In the genomic region with DNA sequence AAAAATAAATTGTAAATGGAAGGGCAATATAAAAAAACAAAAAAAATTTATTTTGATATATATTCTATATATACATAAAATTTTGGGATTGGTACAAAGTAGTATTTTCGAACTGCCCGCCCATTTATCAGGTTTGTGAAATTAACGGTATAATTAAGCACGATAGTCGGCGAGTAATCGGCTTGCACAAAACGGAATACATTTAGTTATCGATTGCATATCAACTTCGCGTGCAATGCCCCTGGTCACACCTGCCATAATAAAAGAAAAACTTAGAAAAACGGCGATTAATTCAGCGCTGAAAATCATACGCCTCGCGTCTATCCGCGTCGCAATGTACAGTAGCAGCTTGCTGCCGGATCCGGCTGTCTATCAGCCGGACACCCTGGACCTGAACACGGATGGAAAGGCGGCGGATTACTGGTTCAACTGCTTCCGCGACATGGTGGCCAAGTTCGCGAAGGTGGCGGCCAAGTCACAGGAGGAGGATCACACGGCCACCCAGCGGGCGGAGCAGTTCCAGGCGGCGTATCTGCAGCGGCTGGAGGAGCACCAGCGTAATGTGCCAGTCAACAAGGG, we compare ENCODE assay signal across 1 fruit fly cellular context.
TF ChIP-seq lines count a peak whose summit lies in the region.

Gene CG5828 (plus strand): TSS at position 205 of the 579 bp plus-strand sequence.

TF ChIP-seq in whole organism, embryonic, 481 proteins besides CTCF, POLR2A, EP300 and RAD21 (continued from another document):
- TF ChIP-seq CG7963 (GFP tag; IDR thresholded peaks at IDR 0.05; lab: Robert Waterston, UW; ENCODE audit: partially characterized antibody) (peak; percentile 70), CG10565 (GFP tag; optimal IDR thresholded peaks at IDR 0.05; lab: Kevin White, UChicago) (no peak), Max (GFP tag; optimal IDR thresholded peaks at IDR 0.05; lab: Kevin White, UChicago) (no peak), wor (GFP tag; IDR thresholded peaks at IDR 0.05; lab: Robert Waterston, UW) (no peak), al (GFP tag; IDR thresholded peaks at IDR 0.05; lab: Robert Waterston, UW) (no peak), dpn (GFP tag; optimal IDR thresholded peaks at IDR 0.05; lab: Kevin White, UChicago) (no peak), disco-r (GFP tag; optimal IDR thresholded peaks at IDR 0.05; lab: Kevin White, UChicago) (no peak), CG17186 (GFP tag; optimal IDR thresholded peaks at IDR 0.05; lab: Kevin White, UChicago) (no peak), Asciz (GFP tag; optimal IDR thresholded peaks at IDR 0.05; lab: Kevin White, UChicago) (no peak), H15 (GFP tag; IDR thresholded peaks at IDR 0.05; lab: Robert Waterston, UW) (no peak), Sox102F (GFP tag; optimal IDR thresholded peaks at IDR 0.05; lab: Kevin White, UChicago) (no peak), slbo (GFP tag; IDR thresholded peaks at IDR 0.05; lab: Robert Waterston, UW) (no peak), CG17802 (tag; optimal IDR thresholded peaks at IDR 0.05; lab: Kevin White, UChicago) (no peak), pzg (GFP tag; optimal IDR thresholded peaks at IDR 0.05; lab: Kevin White, UChicago) (peak; percentile 45), E2f2 (GFP tag; IDR thresholded peaks at IDR 0.05; lab: Robert Waterston, UW) (peak; percentile 45; the same call in 1 of the 2 replicates), CG12659 (GFP tag; optimal IDR thresholded peaks at IDR 0.05; lab: Kevin White, UChicago) (peak; percentile 47), CG5245 (GFP tag; optimal IDR thresholded peaks at IDR 0.05; lab: Kevin White, UChicago) (no peak), CG2129 (GFP tag; IDR thresholded peaks at IDR 0.05; lab: Robert Waterston, UW; ENCODE audit: partially characterized antibody) (peak; percentile 30; the same call in 1 of the 2 replicates), CG9932 (GFP tag; IDR thresholded peaks at IDR 0.05; lab: Robert Waterston, UW) (no peak), otp (GFP tag; IDR thresholded peaks at IDR 0.05; lab: Robert Waterston, UW) (no peak), Six4 (GFP tag; optimal IDR thresholded peaks at IDR 0.05; lab: Kevin White, UChicago) (no peak), fd64A (GFP tag; optimal IDR thresholded peaks at IDR 0.05; lab: Kevin White, UChicago) (no peak), CG11456 (GFP tag; IDR thresholded peaks at IDR 0.05; lab: Robert Waterston, UW) (no peak), CG13296 (GFP tag; optimal IDR thresholded peaks at IDR 0.05; lab: Kevin White, UChicago) (no peak), Xrp1 (GFP tag; IDR thresholded peaks at IDR 0.05; lab: Robert Waterston, UW) (no peak), pnt (GFP tag; optimal IDR thresholded peaks at IDR 0.05; lab: Kevin White, UChicago) (no peak), CG9797 (GFP tag; optimal IDR thresholded peaks at IDR 0.05; lab: Kevin White, UChicago) (peak; percentile 63), Awh (GFP tag; IDR thresholded peaks at IDR 0.05; lab: Robert Waterston, UW) (no peak), row (GFP tag; IDR thresholded peaks at IDR 0.05; lab: Robert Waterston, UW) (peak; percentile 69), nom (GFP tag; optimal IDR thresholded peaks at IDR 0.05; lab: Kevin White, UChicago) (no peak), bsh (GFP tag; optimal IDR thresholded peaks at IDR 0.05; lab: Kevin White, UChicago) (no peak), Vsx1 (GFP tag; optimal IDR thresholded peaks at IDR 0.05; lab: Kevin White, UChicago) (no peak), Fer2 (tag; optimal IDR thresholded peaks at IDR 0.05; lab: Kevin White, UChicago) (no peak), Neu2 (GFP tag; optimal IDR thresholded peaks at IDR 0.05; lab: Kevin White, UChicago; ENCODE audit: borderline replicate concordance) (no peak), unc-4 (GFP tag; IDR thresholded peaks at IDR 0.05; lab: Robert Waterston, UW; ENCODE audit: partially characterized antibody) (peak; percentile 70; the same call in 1 of the 2 replicates), stc (GFP tag; IDR thresholded peaks at IDR 0.05; lab: Robert Waterston, UW) (no peak), Taf1 (GFP tag; IDR thresholded peaks at IDR 0.05; lab: Robert Waterston, UW) (no peak), CG2120 (GFP tag; optimal IDR thresholded peaks at IDR 0.05; lab: Kevin White, UChicago) (no peak), CG17361 (GFP tag; IDR thresholded peaks at IDR 0.05; lab: Robert Waterston, UW) (no peak; the same call in 2 of the 3 replicates), CG10462 (GFP tag; optimal IDR thresholded peaks at IDR 0.05; lab: Kevin White, UChicago) (peak; percentile 52), Scr (GFP tag; IDR thresholded peaks at IDR 0.05; lab: Robert Waterston, UW; ENCODE audit: partially characterized antibody) (peak; percentile 79), CG2875 (GFP tag; optimal IDR thresholded peaks at IDR 0.05; lab: Kevin White, UChicago) (no peak), CG4404 (GFP tag; IDR thresholded peaks at IDR 0.05; lab: Robert Waterston, UW) (no peak), kay (GFP tag; optimal IDR thresholded peaks at IDR 0.05; lab: Kevin White, UChicago) (no peak), Sry-β (GFP tag; optimal IDR thresholded peaks at IDR 0.05; lab: Kevin White, UChicago) (no peak), sna (GFP tag; IDR thresholded peaks at IDR 0.05; lab: Robert Waterston, UW; ENCODE audit: partially characterized antibody) (peak; percentile 55), CG9609 (GFP tag; optimal IDR thresholded peaks at IDR 0.05; lab: Kevin White, UChicago) (no peak), CG5953 (GFP tag; IDR thresholded peaks at IDR 0.05; lab: Robert Waterston, UW) (no peak), ab (GFP tag; optimal IDR thresholded peaks at IDR 0.05; lab: Kevin White, UChicago) (no peak), CG10431 (GFP tag; optimal IDR thresholded peaks at IDR 0.05; lab: Kevin White, UChicago) (no peak), ham (GFP tag; IDR thresholded peaks at IDR 0.05; lab: Robert Waterston, UW) (no peak), pho (GFP tag; optimal IDR thresholded peaks at IDR 0.05; lab: Kevin White, UChicago) (no peak), CG3163 (GFP tag; optimal IDR thresholded peaks at IDR 0.05; lab: Kevin White, UChicago) (no peak), CG15514 (GFP tag; optimal IDR thresholded peaks at IDR 0.05; lab: Kevin White, UChicago) (peak; percentile 3), Mrtf (GFP tag; IDR thresholded peaks at IDR 0.05; lab: Robert Waterston, UW) (no peak), danr (GFP tag; IDR thresholded peaks at IDR 0.05; lab: Robert Waterston, UW) (no peak), CG33557 (GFP tag; optimal IDR thresholded peaks at IDR 0.05; lab: Kevin White, UChicago) (no peak), ro (GFP tag; IDR thresholded peaks at IDR 0.05; lab: Robert Waterston, UW) (no peak), C15 (GFP tag; IDR thresholded peaks at IDR 0.05; lab: Robert Waterston, UW) (no peak), CG2889 (GFP tag; IDR thresholded peaks at IDR 0.05; lab: Robert Waterston, UW) (no peak), CG17912 (GFP tag; optimal IDR thresholded peaks at IDR 0.05; lab: Kevin White, UChicago) (no peak), CoRest (tag; optimal IDR thresholded peaks at IDR 0.05; lab: Kevin White, UChicago) (peak; percentile 49), nmo (GFP tag; optimal IDR thresholded peaks at IDR 0.05; lab: Kevin White, UChicago) (peak; percentile 39), CG10267 (tag; optimal IDR thresholded peaks at IDR 0.05; lab: Kevin White, UChicago) (no peak), knrl (GFP tag; IDR thresholded peaks at IDR 0.05; lab: Robert Waterston, UW; ENCODE audit: partially characterized antibody) (peak; percentile 71; the same call in 2 of the 3 replicates), CG8478 (optimal IDR thresholded peaks at IDR 0.05; lab: Kevin White, UChicago) (no peak), Poxn (GFP tag; IDR thresholded peaks at IDR 0.05; lab: Robert Waterston, UW) (no peak), CG14014 (GFP tag; IDR thresholded peaks at IDR 0.05; lab: Robert Waterston, UW) (no peak), luna (GFP tag; optimal IDR thresholded peaks at IDR 0.05; lab: Kevin White, UChicago) (no peak), tx (GFP tag; optimal IDR thresholded peaks at IDR 0.05; lab: Kevin White, UChicago) (no peak), Mes4 (GFP tag; optimal IDR thresholded peaks at IDR 0.05; lab: Kevin White, UChicago) (no peak), CG6654 (GFP tag; optimal IDR thresholded peaks at IDR 0.05; lab: Kevin White, UChicago) (no peak), mam (GFP tag; optimal IDR thresholded peaks at IDR 0.05; lab: Kevin White, UChicago) (no peak), vnd (GFP tag; IDR thresholded peaks at IDR 0.05; lab: Robert Waterston, UW; ENCODE audit: partially characterized antibody) (peak; percentile 62; the same call in 1 of the 3 replicates), CG31224 (GFP tag; IDR thresholded peaks at IDR 0.05; lab: Robert Waterston, UW) (no peak), CG9437 (GFP tag; optimal IDR thresholded peaks at IDR 0.05; lab: Kevin White, UChicago) (no peak), CG3838 (GFP tag; optimal IDR thresholded peaks at IDR 0.05; lab: Kevin White, UChicago) (no peak), aop (GFP tag; IDR thresholded peaks at IDR 0.05; lab: Robert Waterston, UW) (no peak), Deaf1 (tag; optimal IDR thresholded peaks at IDR 0.05; lab: Kevin White, UChicago) (no peak), bab2 (GFP tag; optimal IDR thresholded peaks at IDR 0.05; lab: Kevin White, UChicago) (no peak), gsb-n (tag; optimal IDR thresholded peaks at IDR 0.05; lab: Kevin White, UChicago) (no peak), CG17385 (GFP tag; optimal IDR thresholded peaks at IDR 0.05; lab: Kevin White, UChicago) (no peak), Elba2 (GFP tag; optimal IDR thresholded peaks at IDR 0.05; lab: Kevin White, UChicago) (peak; percentile 54)
TF ChIP-seq in whole organism, embryonic: peak in this region for 53.
